Fruit fly (Drosophila melanogaster) whole organism, embryonic: Measurements from ENCODE around the gene vito.

Experiments
- Adf1 ChIP-seq: fragments of 200-800 bp; sonication (Bioruptor generic); IDR thresholded peaks from 2 replicates; pipeline ENCODE4 v1.3.6; 2022; ENCODE audit warnings: missing biosample characterization, missing genetic modification characterization
- Atf-2 ChIP-seq: fragments of 200-800 bp; sonication (Bioruptor generic); optimal IDR thresholded peaks from 2 replicates; lab custom pipeline; 2016; ENCODE audit warnings: missing biosample characterization, missing genetic modification characterization
- BtbVII ChIP-seq: fragments of 200-800 bp; sonication (Bioruptor generic); optimal IDR thresholded peaks from 3 replicates; lab custom pipeline; 2017; ENCODE audit warnings: missing biosample characterization, mild to moderate bottlenecking, missing genetic modification characterization
- CG11456 ChIP-seq: fragments of 200-800 bp; sonication (Bioruptor generic); IDR thresholded peaks from 3 replicates; pipeline ENCODE4 v1.3.6; 2022; ENCODE audit warnings: missing biosample characterization, missing genetic modification characterization
- CG11504 ChIP-seq: fragments of 200-800 bp; sonication (Bioruptor generic); optimal IDR thresholded peaks from 3 replicates; lab custom pipeline; 2019; ENCODE audit warnings: missing biosample characterization, mild to moderate bottlenecking, missing genetic modification characterization, moderate library complexity
- CG14710 ChIP-seq: fragments of 200-800 bp; sonication (Bioruptor generic); optimal IDR thresholded peaks from 3 replicates; lab custom pipeline; 2019; ENCODE audit warnings: missing biosample characterization, mild to moderate bottlenecking, missing genetic modification characterization, moderate library complexity
- CG1529 ChIP-seq: fragments of 200-800 bp; sonication (Bioruptor generic); optimal IDR thresholded peaks from 3 replicates; lab custom pipeline; 2018; ENCODE audit warnings: missing biosample characterization, missing genetic modification characterization
- CG1603 ChIP-seq: fragments of 200-800 bp; sonication (Bioruptor generic); optimal IDR thresholded peaks from 2 replicates; lab custom pipeline; 2019; ENCODE audit warnings: missing biosample characterization, mild to moderate bottlenecking, missing genetic modification characterization, moderate library complexity
- CG17361 ChIP-seq: fragments of 200-800 bp; sonication (Bioruptor generic); IDR thresholded peaks from 3 replicates; pipeline ENCODE4 v1.3.6; 2022; ENCODE audit warnings: missing biosample characterization, missing genetic modification characterization
- CG17829 ChIP-seq: fragments of 200-800 bp; optimal IDR thresholded peaks from 2 replicates; lab custom pipeline; 2019; ENCODE audit warnings: missing biosample characterization, mild to moderate bottlenecking, missing genetic modification characterization, moderate library complexity
- CG18619 ChIP-seq: fragments of 200-800 bp; sonication (Bioruptor generic); optimal IDR thresholded peaks from 3 replicates; lab custom pipeline; 2017; ENCODE audit warnings: missing biosample characterization, mild to moderate bottlenecking, missing genetic modification characterization
- CG2199 ChIP-seq: fragments of 200-800 bp; sonication (Bioruptor generic); IDR thresholded peaks from 3 replicates; pipeline ENCODE4 v1.3.6; 2022; ENCODE audit warnings: missing biosample characterization, missing genetic modification characterization
- CG4404 ChIP-seq: fragments of 200-800 bp; sonication (Bioruptor generic); IDR thresholded peaks from 2 replicates; pipeline ENCODE4 v1.3.6; 2022; ENCODE audit warnings: missing biosample characterization, missing genetic modification characterization
- CG6654 ChIP-seq: fragments of 200-800 bp; sonication (Bioruptor generic); optimal IDR thresholded peaks from 2 replicates; lab custom pipeline; 2017; ENCODE audit warnings: missing biosample characterization, mild to moderate bottlenecking, missing genetic modification characterization
- CG6813 ChIP-seq: fragments of 200-800 bp; sonication (Bioruptor generic); optimal IDR thresholded peaks from 2 replicates; lab custom pipeline; 2017; ENCODE audit warnings: missing biosample characterization, missing genetic modification characterization, mild to moderate bottlenecking, moderate library complexity, missing genetic modification reagents
- CG7839 ChIP-seq: fragments of 200-800 bp; sonication (Bioruptor generic); optimal IDR thresholded peaks from 3 replicates; lab custom pipeline; 2018; ENCODE audit warnings: missing biosample characterization, mild to moderate bottlenecking, missing genetic modification characterization, moderate library complexity
- CG9932 ChIP-seq: fragments of 200-800 bp; sonication (Bioruptor generic); IDR thresholded peaks from 2 replicates; pipeline ENCODE4 v1.3.6; 2022; ENCODE audit warnings: missing biosample characterization, missing genetic modification characterization
- Dp ChIP-seq: fragments of 200-800 bp; sonication (Bioruptor generic); optimal IDR thresholded peaks from 2 replicates; lab custom pipeline; 2018; ENCODE audit warnings: missing biosample characterization, mild to moderate bottlenecking, missing genetic modification characterization, moderate library complexity
- HLH3B ChIP-seq: fragments of 200-800 bp; sonication (Bioruptor generic); IDR thresholded peaks from 2 replicates; pipeline ENCODE4 v1.3.6; 2022; ENCODE audit warnings: missing biosample characterization, missing genetic modification characterization
- Kr ChIP-seq: fragments of 200-800 bp; sonication (Bioruptor generic); optimal IDR thresholded peaks from 2 replicates; lab custom pipeline; 2017; ENCODE audit warnings: missing biosample characterization, mild to moderate bottlenecking, missing genetic modification characterization
- NC2β ChIP-seq: fragments of 200-800 bp; sonication (Bioruptor generic); optimal IDR thresholded peaks from 2 replicates; lab custom pipeline; 2016; ENCODE audit warnings: missing biosample characterization, missing genetic modification characterization
- Sox102F ChIP-seq: fragments of 200-800 bp; sonication (Bioruptor generic); optimal IDR thresholded peaks from 2 replicates; lab custom pipeline; 2018; ENCODE audit warnings: missing biosample characterization, mild to moderate bottlenecking, missing genetic modification characterization, moderate library complexity
- Trl ChIP-seq, 3 experiments: fragments of >200 bp in 2 of 3; fragments of 200-800 bp in 1 of 3; sonication (Bioruptor generic) in 1 of 3; optimal IDR thresholded peaks; 2 replicates in 1 of 3; 3 replicates in 2 of 3; lab custom pipeline; 2016 to 2017; ENCODE audit warnings: missing biosample characterization in 1 of 3, missing genetic modification characterization in 1 of 3
- abd-A ChIP-seq: fragments of 200-800 bp; sonication (Bioruptor generic); optimal IDR thresholded peaks from 3 replicates; lab custom pipeline; 2019; ENCODE audit warnings: missing biosample characterization, mild to moderate bottlenecking, missing genetic modification characterization, moderate library complexity
- bab2 ChIP-seq: fragments of 200-800 bp; sonication (Bioruptor generic); optimal IDR thresholded peaks from 2 replicates; lab custom pipeline; 2016; ENCODE audit warnings: missing biosample characterization, missing genetic modification characterization
- bigmax ChIP-seq: fragments of 200-800 bp; sonication (Bioruptor generic); optimal IDR thresholded peaks from 2 replicates; lab custom pipeline; 2018; ENCODE audit warnings: missing biosample characterization, mild to moderate bottlenecking, missing genetic modification characterization
- br ChIP-seq: fragments of >200 bp; optimal IDR thresholded peaks from 2 replicates; lab custom pipeline; 2017
- bsh ChIP-seq, 2 experiments: fragments of 200-800 bp; sonication (Bioruptor generic); optimal IDR thresholded peaks; 2 replicates each; lab custom pipeline; 2017 to 2018; ENCODE audit warnings: mild to moderate bottlenecking in 2 of 2, missing biosample characterization in 2 of 2, missing genetic modification characterization in 2 of 2, moderate library complexity in 1 of 2
- corto ChIP-seq: fragments of 200-800 bp; sonication (Bioruptor generic); optimal IDR thresholded peaks from 2 replicates; lab custom pipeline; 2016; ENCODE audit warnings: missing biosample characterization, mild to moderate bottlenecking, missing genetic modification characterization, moderate library complexity
- crc ChIP-seq: fragments of 200-800 bp; sonication (Bioruptor generic); optimal IDR thresholded peaks from 2 replicates; lab custom pipeline; 2016; ENCODE audit warnings: missing biosample characterization, missing genetic modification characterization
- ems ChIP-seq: fragments of 200-800 bp; sonication (Bioruptor generic); optimal IDR thresholded peaks from 3 replicates; lab custom pipeline; 2016; ENCODE audit warnings: missing biosample characterization, missing genetic modification characterization
- esg ChIP-seq: fragments of 200-800 bp; sonication (Bioruptor generic); conservative IDR thresholded peaks from 2 replicates; pipeline ENCODE4 v1.3.6; 2022; ENCODE audit warnings: missing biosample characterization, missing genetic modification characterization
- exex ChIP-seq: fragments of 200-800 bp; sonication (Bioruptor generic); optimal IDR thresholded peaks from 4 replicates; lab custom pipeline; 2018; ENCODE audit warnings: missing biosample characterization, mild to moderate bottlenecking, missing genetic modification characterization, moderate library complexity
- gcm2 ChIP-seq: fragments of 200-800 bp; sonication (Bioruptor generic); optimal IDR thresholded peaks from 2 replicates; lab custom pipeline; 2016; ENCODE audit warnings: missing biosample characterization, missing genetic modification characterization
- gem ChIP-seq: fragments of 200-800 bp; sonication (Bioruptor generic); optimal IDR thresholded peaks from 2 replicates; lab custom pipeline; 2019; ENCODE audit warnings: missing biosample characterization, mild to moderate bottlenecking, missing genetic modification characterization, moderate library complexity
- grau ChIP-seq: fragments of 200-800 bp; optimal IDR thresholded peaks from 3 replicates; lab custom pipeline; 2019; ENCODE audit warnings: missing biosample characterization, mild to moderate bottlenecking, missing genetic modification characterization, moderate library complexity
- hb ChIP-seq: fragments of 200-800 bp; sonication (Bioruptor generic); IDR thresholded peaks from 3 replicates; pipeline ENCODE4 v1.3.6; 2022; ENCODE audit warnings: missing biosample characterization, missing genetic modification characterization; ENCODE audit not compliant: partially characterized antibody
- jigr1 ChIP-seq: fragments of 200-800 bp; sonication (Bioruptor generic); IDR thresholded peaks from 3 replicates; pipeline ENCODE4 v1.3.6; 2022; ENCODE audit warnings: missing biosample characterization, missing genetic modification characterization
- lmd ChIP-seq: fragments of 200-800 bp; sonication (Bioruptor generic); IDR thresholded peaks from 2 replicates; pipeline ENCODE4 v1.3.6; 2022; ENCODE audit warnings: missing biosample characterization, missing genetic modification characterization
- nmo ChIP-seq: fragments of 200-800 bp; sonication (Bioruptor generic); optimal IDR thresholded peaks from 2 replicates; lab custom pipeline; 2018; ENCODE audit warnings: missing biosample characterization, mild to moderate bottlenecking, missing genetic modification characterization, moderate library complexity
- p53 ChIP-seq: fragments of 200-800 bp; sonication (Bioruptor generic); optimal IDR thresholded peaks from 2 replicates; lab custom pipeline; 2016; ENCODE audit warnings: missing biosample characterization, missing genetic modification characterization
- pum ChIP-seq: fragments of 200-800 bp; sonication (Bioruptor generic); optimal IDR thresholded peaks from 2 replicates; lab custom pipeline; 2016; ENCODE audit warnings: missing biosample characterization, missing genetic modification characterization
- pzg ChIP-seq: fragments of 200-800 bp; sonication (Bioruptor generic); optimal IDR thresholded peaks from 3 replicates; lab custom pipeline; 2018; ENCODE audit warnings: missing biosample characterization, mild to moderate bottlenecking, missing genetic modification characterization, moderate library complexity
- row ChIP-seq: fragments of 200-800 bp; sonication (Bioruptor generic); IDR thresholded peaks from 3 replicates; pipeline ENCODE4 v1.3.6; 2022; ENCODE audit warnings: missing biosample characterization, missing genetic modification characterization
- run ChIP-seq: fragments of 200-800 bp; sonication (Bioruptor generic); optimal IDR thresholded peaks from 3 replicates; lab custom pipeline; 2018; ENCODE audit warnings: missing biosample characterization, mild to moderate bottlenecking, missing genetic modification characterization
- sc ChIP-seq, 3 experiments: fragments of >200 bp in 2 of 3; fragments of 200-800 bp in 1 of 3; sonication (Bioruptor generic) in 1 of 3; optimal IDR thresholded peaks; 2 replicates in 2 of 3; 3 replicates in 1 of 3; lab custom pipeline; 2017; ENCODE audit warnings: mild to moderate bottlenecking in 1 of 3, missing biosample characterization in 1 of 3, missing genetic modification characterization in 1 of 3, missing genetic modification reagents in 1 of 3
- sna ChIP-seq: fragments of 200-800 bp; sonication (Bioruptor generic); IDR thresholded peaks from 2 replicates; pipeline ENCODE4 v1.3.6; 2022; ENCODE audit warnings: missing biosample characterization, missing genetic modification characterization; ENCODE audit not compliant: partially characterized antibody
- sug ChIP-seq: fragments of 200-800 bp; optimal IDR thresholded peaks from 2 replicates; lab custom pipeline; 2019; ENCODE audit warnings: missing biosample characterization, mild to moderate bottlenecking, missing genetic modification characterization, moderate library complexity
- ttk ChIP-seq: fragments of 200-800 bp; sonication (Bioruptor generic); IDR thresholded peaks from 2 replicates; pipeline ENCODE4 v2.1.2; 2022; ENCODE audit warnings: missing biosample characterization, missing genetic modification characterization
- vnd ChIP-seq: fragments of 200-800 bp; sonication (Bioruptor generic); IDR thresholded peaks from 3 replicates; pipeline ENCODE4 v1.3.6; 2022; ENCODE audit warnings: missing biosample characterization, missing genetic modification characterization; ENCODE audit not compliant: partially characterized antibody

Gene vito

DNA sequence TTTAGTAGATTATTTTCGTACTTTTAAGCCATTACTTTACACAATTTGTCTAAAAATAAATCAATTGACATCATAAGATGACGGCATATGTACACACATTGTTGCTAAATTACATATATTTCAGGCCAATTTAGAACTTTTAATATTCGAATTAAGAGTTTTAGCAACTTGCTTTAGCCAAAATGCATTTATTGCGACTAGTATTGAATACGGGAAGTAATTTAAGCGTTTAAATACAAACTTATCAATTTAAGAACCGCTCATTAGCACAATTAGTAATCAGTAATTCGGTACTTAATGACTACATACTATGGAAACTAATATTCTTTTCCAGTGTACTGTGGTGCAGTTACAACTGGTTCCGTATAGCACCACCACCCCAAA, 32.1 kb upstream of the vito start (continued):
- peak in 1 of 2 experiments; percentile 29 for TF ChIP-seq bsh (GFP tag; optimal IDR thresholded peaks at IDR 0.05; lab: Kevin White, UChicago)
- peak; percentile 57 for TF ChIP-seq nmo
- TF ChIP-seq Trl (optimal IDR thresholded peaks at IDR 0.05; lab: Kevin White, UChicago), result no peak
- no peak for TF ChIP-seq Trl (GFP tag; optimal IDR thresholded peaks at IDR 0.05; lab: Kevin White, UChicago)
- TF ChIP-seq BtbVII, result no peak
- no peak for TF ChIP-seq corto (GFP tag; lab: Kevin White, UChicago)
- no peak for TF ChIP-seq p53 (GFP tag; lab: Kevin White, UChicago)
- no peak for TF ChIP-seq pum
- no peak for TF ChIP-seq Atf-2 (GFP tag; lab: Kevin White, UChicago)
- TF ChIP-seq CG6654 (GFP tag; lab: Kevin White, UChicago), result no peak
- TF ChIP-seq jigr1 (GFP tag; lab: Robert Waterston, UW), result 0 out of 3 replicates have a peak, but pooled peaks have one; percentile 21
- TF ChIP-seq grau (tag; lab: Kevin White, UChicago), result peak; percentile 18
- peak; percentile 71 for TF ChIP-seq gem (tag; lab: Kevin White, UChicago)
- TF ChIP-seq br (lab: Kevin White, UChicago), result no peak
- no peak for TF ChIP-seq exex (tag; lab: Kevin White, UChicago)
- no peak for TF ChIP-seq CG1529
- TF ChIP-seq Kr (GFP tag; lab: Kevin White, UChicago), result no peak
- TF ChIP-seq esg (GFP tag; lab: Robert Waterston, UW), result no peak
- TF ChIP-seq Sox102F (GFP tag; lab: Kevin White, UChicago), result peak; percentile 45
- no peak for TF ChIP-seq ems (GFP tag; lab: Kevin White, UChicago)
- peak; percentile 42; the same call in 2 of the 3 replicates for TF ChIP-seq row (GFP tag; lab: Robert Waterston, UW)
- TF ChIP-seq vnd (GFP tag; lab: Robert Waterston, UW), result no peak
- no peak for TF ChIP-seq pzg (GFP tag; lab: Kevin White, UChicago)
- no peak for TF ChIP-seq CG2199 (GFP tag; lab: Robert Waterston, UW)
- no peak for TF ChIP-seq run (tag; lab: Kevin White, UChicago)
- no peak for TF ChIP-seq CG17829 (tag; lab: Kevin White, UChicago)
- TF ChIP-seq CG11504, result peak; percentile 64
- TF ChIP-seq Adf1 (GFP tag; lab: Robert Waterston, UW), result no peak
- TF ChIP-seq ttk (GFP tag; lab: Robert Waterston, UW), result no peak
- no peak for TF ChIP-seq Dp (GFP tag; lab: Kevin White, UChicago)
- no peak for TF ChIP-seq crc
- TF ChIP-seq NC2β (GFP tag; lab: Kevin White, UChicago), result no peak
- no peak for TF ChIP-seq hb (GFP tag; lab: Robert Waterston, UW)
- TF ChIP-seq bigmax (GFP tag; lab: Kevin White, UChicago), result no peak
- TF ChIP-seq CG14710 (tag; lab: Kevin White, UChicago), result peak; percentile 38
- peak; percentile 20 for TF ChIP-seq CG7839 (tag; lab: Kevin White, UChicago)
- TF ChIP-seq CG17361 (GFP tag; lab: Robert Waterston, UW), result peak; percentile 79; the same call in 2 of the 3 replicates
- no peak for TF ChIP-seq abd-A
- no peak for TF ChIP-seq CG11456 (GFP tag; lab: Robert Waterston, UW)
- TF ChIP-seq CG4404 (GFP tag; lab: Robert Waterston, UW), result no peak
- no peak for TF ChIP-seq sna
- 0 out of 2 replicates have a peak, but pooled peaks have one; percentile 12 for TF ChIP-seq CG9932 (GFP tag; lab: Robert Waterston, UW)
- TF ChIP-seq sug (tag; lab: Kevin White, UChicago), result no peak
- peak; percentile 12 for TF ChIP-seq bab2 (GFP tag; lab: Kevin White, UChicago)
- no peak for TF ChIP-seq CG6813 (GFP tag; lab: Kevin White, UChicago)
- peak; percentile 7 for TF ChIP-seq CG18619 (GFP tag; lab: Kevin White, UChicago)
- TF ChIP-seq lmd, result 0 out of 2 replicates have a peak, but pooled peaks have one; percentile 11
- no peak for TF ChIP-seq sc (optimal IDR thresholded peaks at IDR 0.05; lab: Kevin White, UChicago)
- TF ChIP-seq sc (GFP tag; optimal IDR thresholded peaks at IDR 0.05; lab: Kevin White, UChicago), result no peak
- TF ChIP-seq gcm2 (GFP tag; lab: Kevin White, UChicago), result no peak
- TF ChIP-seq HLH3B (GFP tag; lab: Robert Waterston, UW), result no peak
- peak; percentile 16 for TF ChIP-seq CG1603 (tag; lab: Kevin White, UChicago)
